Worm (Caenorhabditis elegans): Measurements from ENCODE around the gene skr-7.

DNA sequence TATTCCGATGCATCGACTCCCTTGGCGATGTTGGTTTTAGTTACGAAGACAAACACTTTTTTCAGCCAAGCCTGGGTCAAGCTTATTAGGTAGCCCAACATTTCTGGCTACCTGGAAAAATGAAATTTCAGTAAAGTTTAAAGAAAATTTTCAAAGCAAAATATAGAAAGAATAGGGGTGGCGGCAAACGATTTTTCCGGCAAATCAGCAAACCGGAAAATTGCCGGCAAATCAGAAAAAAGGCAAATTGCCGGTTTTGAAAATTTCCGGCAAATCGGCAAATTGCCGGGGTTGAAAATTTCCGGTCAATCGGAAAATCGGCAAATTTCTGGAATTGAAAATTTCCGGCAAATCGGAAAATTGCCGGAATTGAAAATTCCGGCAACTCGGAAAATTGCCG lies 44.6 kb upstream of the skr-7 start, which contains the start of gene F32D1.8:
- TF ChIP-seq elt-1 (tag; optimal IDR thresholded peaks at IDR 0.05) (no peak), nhr-23 (tag; optimal IDR thresholded peaks at IDR 0.05) (no peak), lin-39 (tag; optimal IDR thresholded peaks at IDR 0.05) (no peak), skn-1 (tag; optimal IDR thresholded peaks at IDR 0.05) (no peak), elt-3 (tag; optimal IDR thresholded peaks at IDR 0.05) (no peak), nhr-28 (tag; optimal IDR thresholded peaks at IDR 0.05) (no peak), ama-1 (optimal IDR thresholded peaks at IDR 0.05) (no peak), unc-62 (GFP tag; optimal IDR thresholded peaks at IDR 0.05) (no peak), sea-2 (GFP tag; optimal IDR thresholded peaks at IDR 0.05) (no peak), aly-2 (tag; optimal IDR thresholded peaks at IDR 0.05) (no peak), ceh-16 (tag; optimal IDR thresholded peaks at IDR 0.05) (no peak), fos-1 (tag; optimal IDR thresholded peaks at IDR 0.05) (no peak)
